Worm (Caenorhabditis elegans): ENCODE results near the gene clx-1.

ce11 chrIV:7734173-7734572, 275 bp upstream of the clx-1 start:
- TF ChIP-seq chd-7 (tag; optimal IDR thresholded peaks at IDR 0.05) (no peak), lin-40 (tag; optimal IDR thresholded peaks at IDR 0.05) (no peak), F33H1.4 (GFP tag; IDR thresholded peaks at IDR 0.05) (no peak), mes-4 (tag; optimal IDR thresholded peaks at IDR 0.05) (no peak), ama-1 (optimal IDR thresholded peaks at IDR 0.05) (no peak), ama-1 (GFP tag; optimal IDR thresholded peaks at IDR 0.05) (no peak), hsf-1 (GFP tag; IDR thresholded peaks at IDR 0.05) (no peak), madf-10 (tag; optimal IDR thresholded peaks at IDR 0.05) (no peak), C06A6.2 (GFP tag; conservative IDR thresholded peaks at IDR 0.05) (no peak), snpc-4 (GFP tag; optimal IDR thresholded peaks at IDR 0.05) (no peak), snpc-4 (tag; optimal IDR thresholded peaks at IDR 0.05) (no peak), xnd-1 (tag; optimal IDR thresholded peaks at IDR 0.05) (no peak), tbp1 (GFP tag; optimal IDR thresholded peaks at IDR 0.05) (no peak), hrde-1 (tag; optimal IDR thresholded peaks at IDR 0.05; ENCODE audit: borderline replicate concordance) (no peak), zim-3 (tag; optimal IDR thresholded peaks at IDR 0.05) (no peak), dpl-1 (GFP tag; optimal IDR thresholded peaks at IDR 0.05) (no peak)
